Fruit fly (Drosophila melanogaster) whole organism, embryonic: Measurements from ENCODE around the gene CG42578.

ENCODE experiments used
- B-H1 ChIP-seq: fragments of 200-800 bp; sonication (Bioruptor generic); IDR thresholded peaks from 3 replicates; pipeline ENCODE4 v1.3.6; 2022; ENCODE audit warnings: missing biosample characterization, missing genetic modification characterization
- CG11695 ChIP-seq: fragments of 200-800 bp; sonication (Bioruptor generic); IDR thresholded peaks from 3 replicates; pipeline ENCODE4 v1.3.6; 2022; ENCODE audit warnings: missing biosample characterization, missing genetic modification characterization
- CG12155 ChIP-seq: fragments of 200-800 bp; sonication (Bioruptor generic); optimal IDR thresholded peaks from 3 replicates; lab custom pipeline; 2016; ENCODE audit warnings: missing biosample characterization, missing genetic modification characterization
- CG12391 ChIP-seq: fragments of 200-800 bp; sonication (Bioruptor generic); optimal IDR thresholded peaks from 3 replicates; lab custom pipeline; 2018; ENCODE audit warnings: missing biosample characterization, mild to moderate bottlenecking, missing genetic modification characterization, moderate library complexity
- CG12659 ChIP-seq: fragments of 200-800 bp; sonication (Bioruptor generic); optimal IDR thresholded peaks from 3 replicates; lab custom pipeline; 2017; ENCODE audit warnings: mild to moderate bottlenecking, missing biosample characterization, missing genetic modification reagents, missing genetic modification characterization
- CG12769 ChIP-seq: fragments of 200-800 bp; sonication (Bioruptor generic); optimal IDR thresholded peaks from 2 replicates; lab custom pipeline; 2019; ENCODE audit warnings: missing biosample characterization, mild to moderate bottlenecking, missing genetic modification characterization, moderate library complexity
- CG13123 ChIP-seq: fragments of 200-800 bp; sonication (Bioruptor generic); optimal IDR thresholded peaks from 2 replicates; lab custom pipeline; 2016; ENCODE audit warnings: missing biosample characterization, missing genetic modification characterization
- CG13424 ChIP-seq: fragments of 200-800 bp; sonication (Bioruptor generic); optimal IDR thresholded peaks from 2 replicates; lab custom pipeline; 2019; ENCODE audit warnings: missing biosample characterization, mild to moderate bottlenecking, missing genetic modification characterization, moderate library complexity
- CG14050 ChIP-seq: fragments of 200-800 bp; sonication (Bioruptor generic); IDR thresholded peaks from 3 replicates; pipeline ENCODE4 v1.3.6; 2022; ENCODE audit warnings: missing biosample characterization, missing genetic modification characterization
- CG15514 ChIP-seq: fragments of 200-800 bp; sonication (Bioruptor generic); optimal IDR thresholded peaks from 3 replicates; lab custom pipeline; 2017; ENCODE audit warnings: missing biosample characterization, missing genetic modification characterization, mild to moderate bottlenecking, moderate library complexity, missing genetic modification reagents
- CG16813 ChIP-seq: fragments of 200-800 bp; sonication (Bioruptor generic); IDR thresholded peaks from 3 replicates; pipeline ENCODE4 v1.3.6; 2022; ENCODE audit warnings: missing biosample characterization, missing genetic modification characterization; ENCODE audit not compliant: partially characterized antibody
- CG1792 ChIP-seq: fragments of 200-800 bp; sonication (Bioruptor generic); optimal IDR thresholded peaks from 2 replicates; lab custom pipeline; 2016; ENCODE audit warnings: missing biosample characterization, missing genetic modification characterization
- CG2116 ChIP-seq: fragments of 200-800 bp; sonication (Bioruptor generic); optimal IDR thresholded peaks from 3 replicates; lab custom pipeline; 2018; ENCODE audit warnings: missing biosample characterization, mild to moderate bottlenecking, missing genetic modification characterization
- CG32532 ChIP-seq: fragments of 200-800 bp; sonication (Bioruptor generic); IDR thresholded peaks from 2 replicates; pipeline ENCODE4 v1.3.6; 2022; ENCODE audit warnings: missing biosample characterization, missing genetic modification characterization
- CG4617 ChIP-seq: fragments of 200-800 bp; sonication (Bioruptor generic); optimal IDR thresholded peaks from 3 replicates; lab custom pipeline; 2016; ENCODE audit warnings: missing biosample characterization, missing genetic modification characterization, borderline replicate concordance
- CG4707 ChIP-seq: fragments of 200-800 bp; sonication (Bioruptor generic); optimal IDR thresholded peaks from 2 replicates; lab custom pipeline; 2018; ENCODE audit warnings: missing biosample characterization, mild to moderate bottlenecking, missing genetic modification characterization, moderate library complexity
- CG7357 ChIP-seq: fragments of 200-800 bp; sonication (Bioruptor generic); IDR thresholded peaks from 3 replicates; pipeline ENCODE4 v1.3.6; 2022; ENCODE audit warnings: missing biosample characterization, missing genetic modification characterization
- CG7963 ChIP-seq: fragments of 200-800 bp; sonication (Bioruptor generic); IDR thresholded peaks from 3 replicates; pipeline ENCODE4 v1.3.6; 2022; ENCODE audit warnings: missing biosample characterization, missing genetic modification characterization; ENCODE audit not compliant: partially characterized antibody
- D ChIP-seq, 2 experiments: fragments of 200-800 bp in 1 of 2; fragments of >200 bp in 1 of 2; sonication (Bioruptor generic) in 1 of 2; optimal IDR thresholded peaks; 2 replicates in 1 of 2; 3 replicates in 1 of 2; lab custom pipeline; 2017; ENCODE audit warnings: mild to moderate bottlenecking in 1 of 2, missing biosample characterization in 1 of 2, missing genetic modification characterization in 1 of 2, missing genetic modification reagents in 1 of 2
- Dll ChIP-seq: fragments of 200-800 bp; sonication (Bioruptor generic); IDR thresholded peaks from 4 replicates; pipeline ENCODE4 v1.3.6; 2022; ENCODE audit warnings: missing biosample characterization, missing genetic modification characterization; ENCODE audit not compliant: partially characterized antibody
- Doc2 ChIP-seq: fragments of 200-800 bp; sonication (Bioruptor generic); IDR thresholded peaks from 2 replicates; pipeline ENCODE4 v1.3.6; 2022; ENCODE audit warnings: missing biosample characterization, missing genetic modification characterization
- Doc3 ChIP-seq: fragments of 200-800 bp; sonication (Bioruptor generic); IDR thresholded peaks from 3 replicates; pipeline ENCODE4 v1.3.6; 2022; ENCODE audit warnings: missing biosample characterization, missing genetic modification characterization; ENCODE audit not compliant: partially characterized antibody
- Elba2 ChIP-seq: fragments of 200-800 bp; sonication (Bioruptor generic); optimal IDR thresholded peaks from 3 replicates; lab custom pipeline; 2016; ENCODE audit warnings: missing biosample characterization, missing genetic modification characterization
- Gug ChIP-seq: fragments of 200-800 bp; sonication (Bioruptor generic); IDR thresholded peaks from 4 replicates; pipeline ENCODE4 v1.3.6; 2022; ENCODE audit warnings: missing biosample characterization, missing genetic modification characterization
- HLH4C ChIP-seq: fragments of 200-800 bp; sonication (Bioruptor generic); IDR thresholded peaks from 3 replicates; pipeline ENCODE4 v1.3.6; 2022; ENCODE audit warnings: missing biosample characterization, missing genetic modification characterization; ENCODE audit not compliant: partially characterized antibody
- Hr39 ChIP-seq: fragments of >200 bp; optimal IDR thresholded peaks from 2 replicates; lab custom pipeline; 2017
- Hr51 ChIP-seq, 2 experiments: fragments of 200-800 bp; sonication (Bioruptor generic); optimal IDR thresholded peaks; 2 replicates in 1 of 2; 3 replicates in 1 of 2; lab custom pipeline; 2016 to 2018; ENCODE audit warnings: missing biosample characterization in 2 of 2, missing genetic modification characterization in 2 of 2, mild to moderate bottlenecking in 1 of 2, moderate library complexity in 1 of 2
- MESR4 ChIP-seq: fragments of 200-800 bp; sonication (Bioruptor generic); optimal IDR thresholded peaks from 2 replicates; lab custom pipeline; 2018; ENCODE audit warnings: missing biosample characterization, mild to moderate bottlenecking, missing genetic modification characterization, moderate library complexity
- NK7.1 ChIP-seq: fragments of 200-800 bp; sonication (Bioruptor generic); optimal IDR thresholded peaks from 3 replicates; lab custom pipeline; 2016; ENCODE audit warnings: missing biosample characterization, missing genetic modification characterization
- Sox102F ChIP-seq: fragments of 200-800 bp; sonication (Bioruptor generic); optimal IDR thresholded peaks from 2 replicates; lab custom pipeline; 2018; ENCODE audit warnings: missing biosample characterization, mild to moderate bottlenecking, missing genetic modification characterization, moderate library complexity
- ato ChIP-seq: fragments of 200-800 bp; sonication (Bioruptor generic); IDR thresholded peaks from 2 replicates; pipeline ENCODE4 v1.3.6; 2022; ENCODE audit warnings: missing biosample characterization, missing genetic modification characterization; ENCODE audit not compliant: partially characterized antibody
- az2 ChIP-seq: fragments of 200-800 bp; sonication (Bioruptor generic); optimal IDR thresholded peaks from 3 replicates; lab custom pipeline; 2016; ENCODE audit warnings: missing biosample characterization, missing genetic modification characterization
- crp ChIP-seq, 2 experiments: fragments of 200-800 bp; sonication (Bioruptor generic); optimal IDR thresholded peaks; 2 replicates in 1 of 2; 3 replicates in 1 of 2; lab custom pipeline; 2017; ENCODE audit warnings: missing biosample characterization in 2 of 2, missing genetic modification characterization in 2 of 2, mild to moderate bottlenecking in 1 of 2, moderate library complexity in 1 of 2
- dmrt11E ChIP-seq: fragments of 200-800 bp; sonication (Bioruptor generic); optimal IDR thresholded peaks from 3 replicates; lab custom pipeline; 2018; ENCODE audit warnings: missing biosample characterization, mild to moderate bottlenecking, missing genetic modification characterization, moderate library complexity
- fd3F ChIP-seq: fragments of 200-800 bp; sonication (Bioruptor generic); optimal IDR thresholded peaks from 2 replicates; lab custom pipeline; 2018; ENCODE audit warnings: missing biosample characterization, mild to moderate bottlenecking, missing genetic modification characterization, moderate library complexity
- gce ChIP-seq: fragments of 200-800 bp; sonication (Bioruptor generic); IDR thresholded peaks from 3 replicates; pipeline ENCODE4 v1.3.6; 2022; ENCODE audit warnings: missing biosample characterization, missing genetic modification characterization
- gsb ChIP-seq: fragments of 200-800 bp; sonication (Bioruptor generic); IDR thresholded peaks from 2 replicates; pipeline ENCODE4 v1.3.6; 2022; ENCODE audit warnings: missing biosample characterization, missing genetic modification characterization
- klu ChIP-seq: fragments of 200-800 bp; sonication (Bioruptor generic); IDR thresholded peaks from 2 replicates; pipeline ENCODE4 v1.3.6; 2022; ENCODE audit warnings: missing biosample characterization, missing genetic modification characterization
- lilli ChIP-seq: fragments of 200-800 bp; sonication (Bioruptor generic); optimal IDR thresholded peaks from 3 replicates; lab custom pipeline; 2016; ENCODE audit warnings: missing biosample characterization, missing genetic modification characterization
- nom ChIP-seq: fragments of 200-800 bp; sonication (Bioruptor generic); optimal IDR thresholded peaks from 2 replicates; lab custom pipeline; 2017; ENCODE audit warnings: missing biosample characterization, missing genetic modification characterization, mild to moderate bottlenecking, moderate library complexity, missing genetic modification reagents
- pita ChIP-seq: fragments of 200-800 bp; sonication (Bioruptor generic); optimal IDR thresholded peaks from 2 replicates; lab custom pipeline; 2017; ENCODE audit warnings: missing biosample characterization, mild to moderate bottlenecking, missing genetic modification characterization
- pros ChIP-seq: fragments of 200-800 bp; sonication (Bioruptor generic); optimal IDR thresholded peaks from 3 replicates; lab custom pipeline; 2019; ENCODE audit warnings: missing biosample characterization, mild to moderate bottlenecking, missing genetic modification characterization, moderate library complexity
- run ChIP-seq: fragments of 200-800 bp; sonication (Bioruptor generic); optimal IDR thresholded peaks from 3 replicates; lab custom pipeline; 2018; ENCODE audit warnings: missing biosample characterization, mild to moderate bottlenecking, missing genetic modification characterization
- sna ChIP-seq: fragments of 200-800 bp; sonication (Bioruptor generic); IDR thresholded peaks from 2 replicates; pipeline ENCODE4 v1.3.6; 2022; ENCODE audit warnings: missing biosample characterization, missing genetic modification characterization; ENCODE audit not compliant: partially characterized antibody
- ssp ChIP-seq: fragments of 200-800 bp; sonication (Bioruptor generic); IDR thresholded peaks from 2 replicates; pipeline ENCODE4 v1.3.6; 2022; ENCODE audit warnings: missing biosample characterization, missing genetic modification characterization
- stc ChIP-seq: fragments of 200-800 bp; sonication (Bioruptor generic); IDR thresholded peaks from 2 replicates; pipeline ENCODE4 v1.3.6; 2022; ENCODE audit warnings: missing biosample characterization, missing genetic modification characterization
- vvl ChIP-seq: fragments of 200-800 bp; sonication (Bioruptor generic); IDR thresholded peaks from 2 replicates; pipeline ENCODE4 v1.3.6; 2022; ENCODE audit warnings: missing biosample characterization, missing genetic modification characterization
- zen ChIP-seq: fragments of 200-800 bp; sonication (Bioruptor generic); optimal IDR thresholded peaks from 3 replicates; lab custom pipeline; 2018; ENCODE audit warnings: missing biosample characterization, mild to moderate bottlenecking, missing genetic modification characterization, moderate library complexity
- zfh2 ChIP-seq: fragments of 200-800 bp; sonication (Bioruptor generic); optimal IDR thresholded peaks from 2 replicates; lab custom pipeline; 2016; ENCODE audit warnings: missing biosample characterization, missing genetic modification characterization

CG42578 gene

DNA sequence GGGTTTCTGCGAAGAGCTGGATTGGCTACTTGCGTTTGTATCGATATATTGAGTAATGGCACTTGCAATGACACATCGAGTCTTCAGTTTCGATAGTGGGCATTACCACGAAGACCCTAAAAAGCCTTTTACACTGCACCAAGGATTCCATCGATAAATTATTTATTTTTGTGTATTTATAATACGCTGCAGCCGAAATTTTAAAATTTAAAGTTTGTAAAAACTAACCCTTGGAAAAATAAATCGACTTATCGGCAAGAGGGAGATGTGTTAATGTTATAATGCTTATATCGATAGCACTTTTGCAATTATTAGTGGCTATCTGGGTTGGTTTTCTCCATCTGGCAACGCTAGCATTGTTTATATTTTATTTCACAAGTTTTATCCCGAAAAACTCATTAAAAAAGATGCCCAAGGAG lies 22.4 kb upstream of the CG42578 start, which contains the start of the genes Pp4-19C and cactin (continued):
- peak; percentile 84 for TF ChIP-seq Doc3 (GFP tag; lab: Robert Waterston, UW)
- peak; percentile 30 for TF ChIP-seq Elba2 (GFP tag; lab: Kevin White, UChicago)
- TF ChIP-seq CG13424 (tag; lab: Kevin White, UChicago): peak; percentile 7
- TF ChIP-seq HLH4C (GFP tag; lab: Robert Waterston, UW): peak; percentile 95
- TF ChIP-seq CG7963: peak; percentile 81
- peak; percentile 29 for TF ChIP-seq CG12659 (GFP tag; lab: Kevin White, UChicago)
- no peak for TF ChIP-seq CG32532 (GFP tag; lab: Robert Waterston, UW)
- TF ChIP-seq Dll (GFP tag; lab: Robert Waterston, UW): peak; percentile 91
- TF ChIP-seq vvl (GFP tag; lab: Robert Waterston, UW): 0 out of 2 replicates have a peak, but pooled peaks have one; percentile 23
- peak; percentile 35 for TF ChIP-seq zfh2 (GFP tag; lab: Kevin White, UChicago)
- TF ChIP-seq CG4617 (GFP tag; lab: Kevin White, UChicago): peak; percentile 62
- TF ChIP-seq CG12155 (GFP tag; lab: Kevin White, UChicago): peak; percentile 15
- peak; percentile 28 for TF ChIP-seq dmrt11E (tag; lab: Kevin White, UChicago)
- peak; percentile 34 for TF ChIP-seq CG12391 (tag; lab: Kevin White, UChicago)
- TF ChIP-seq CG16813 (GFP tag; lab: Robert Waterston, UW): peak; percentile 91
- TF ChIP-seq CG15514 (GFP tag; lab: Kevin White, UChicago): peak; percentile 4
- no peak for TF ChIP-seq klu (GFP tag; lab: Robert Waterston, UW)
- no peak for TF ChIP-seq D (optimal IDR thresholded peaks at IDR 0.05; lab: Kevin White, UChicago)
- TF ChIP-seq D (GFP tag; optimal IDR thresholded peaks at IDR 0.05; lab: Kevin White, UChicago): no peak
- no peak for TF ChIP-seq CG13123 (GFP tag; lab: Kevin White, UChicago)

DNA sequence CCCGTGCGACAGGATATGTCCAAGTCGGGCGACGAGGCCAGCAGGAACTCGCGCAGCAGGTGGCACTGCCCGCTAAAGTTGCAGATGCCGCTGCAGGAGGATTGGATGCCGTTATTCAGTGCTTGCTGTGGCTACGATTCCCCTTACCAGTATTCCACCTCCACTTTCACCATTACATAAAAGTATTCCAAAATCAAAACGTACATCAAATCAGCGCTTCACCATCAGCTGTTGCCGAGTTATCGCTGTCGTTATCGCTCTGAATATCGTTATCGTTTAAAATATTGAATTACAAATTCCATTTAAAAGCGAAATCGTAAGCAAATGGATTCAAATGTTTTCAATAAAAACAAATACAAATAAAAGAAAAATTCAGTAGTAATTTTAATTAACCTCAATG lies 19.4 kb upstream of the CG42578 start, which contains the start of gene CG15456:
Gene CG15456, minus strand, starts transcription at position 225 of the 400 bp plus-strand sequence.
- TF ChIP-seq CG11695 (GFP tag; lab: Robert Waterston, UW) (no peak), gsb (no peak), pros (GFP tag; lab: Kevin White, UChicago) (no peak), sna (GFP tag; lab: Robert Waterston, UW) (peak; percentile 41), lilli (GFP tag; lab: Kevin White, UChicago) (no peak), fd3F (GFP tag; lab: Kevin White, UChicago) (no peak), CG2116 (GFP tag; lab: Kevin White, UChicago) (peak; percentile 61), az2 (GFP tag; lab: Kevin White, UChicago) (no peak), crp (GFP tag; optimal IDR thresholded peaks at IDR 0.05; lab: Kevin White, UChicago) (peak; percentile 40 to 89), gce (GFP tag; lab: Robert Waterston, UW) (no peak), nom (no peak), pita (GFP tag; lab: Kevin White, UChicago) (no peak), Doc2 (GFP tag; lab: Robert Waterston, UW) (no peak), ato (GFP tag; lab: Robert Waterston, UW) (peak; percentile 88), CG4707 (GFP tag; lab: Kevin White, UChicago) (no peak), CG12769 (tag; lab: Kevin White, UChicago) (no peak), stc (GFP tag; lab: Robert Waterston, UW) (no peak), Sox102F (no peak), zen (tag; lab: Kevin White, UChicago) (no peak), Hr39 (lab: Kevin White, UChicago) (no peak), CG7357 (GFP tag; lab: Robert Waterston, UW) (no peak), run (tag; lab: Kevin White, UChicago) (no peak), CG14050 (GFP tag; lab: Robert Waterston, UW) (no peak), Gug (GFP tag; lab: Robert Waterston, UW) (no peak), MESR4 (peak; percentile 46), Hr51 (GFP tag; optimal IDR thresholded peaks at IDR 0.05; lab: Kevin White, UChicago) (no peak), ssp (GFP tag; lab: Robert Waterston, UW) (no peak), NK7.1 (GFP tag; lab: Kevin White, UChicago) (no peak), CG1792 (GFP tag; lab: Kevin White, UChicago) (no peak), B-H1 (GFP tag; lab: Robert Waterston, UW) (no peak)
